Worm (Caenorhabditis elegans): ENCODE results near the gene rpy-1.

- no peak for TF ChIP-seq rnt-1 (tag; optimal IDR thresholded peaks at IDR 0.05)
- TF ChIP-seq pha-4 (tag; optimal IDR thresholded peaks at IDR 0.05), result no peak
- no peak for TF ChIP-seq ceh-9 (tag; optimal IDR thresholded peaks at IDR 0.05)
- no peak for TF ChIP-seq fkh-10 (GFP tag; optimal IDR thresholded peaks at IDR 0.05)
- TF ChIP-seq ceh-30 (tag; optimal IDR thresholded peaks at IDR 0.05), result no peak
- TF ChIP-seq ref-2 (tag; optimal IDR thresholded peaks at IDR 0.05), result no peak
- TF ChIP-seq ama-1 (optimal IDR thresholded peaks at IDR 0.05), result no peak
- no peak for TF ChIP-seq nhr-232 (tag; optimal IDR thresholded peaks at IDR 0.05)
- TF ChIP-seq hlh-30 (tag; optimal IDR thresholded peaks at IDR 0.05; ENCODE audit: insufficient read depth), result no peak
These were observed 10.4 kb upstream of the rpy-1 start for ce11 chrII:6715853-6716252.

Data from whole organism, late embryonic.